Worm (Caenorhabditis elegans): Measurements from ENCODE around the gene Y58A7A.1.

Gene Y58A7A.1

ce11 chrV:5069440-5069839 is at the start of gene Y58A7A.1:
Y58A7A.1 (minus strand) TSS chrV:5069540.
- TF ChIP-seq tbx-37 (GFP tag; conservative IDR thresholded peaks at IDR 0.05): no peak
- no peak for TF ChIP-seq B0310.2 (tag; optimal IDR thresholded peaks at IDR 0.05)
- no peak for TF ChIP-seq ceh-36 (tag; optimal IDR thresholded peaks at IDR 0.05)

ce11 chrV:5119109-5119508 is 49.8 kb upstream of the Y58A7A.1 start, which contains the start of gene C04F5.9:
C04F5.9 (minus strand) TSS chrV:5119209.
- TF ChIP-seq ets-7 (tag; optimal IDR thresholded peaks at IDR 0.05) (no peak), tbx-11 (GFP tag; IDR thresholded peaks at IDR 0.05) (no peak), flt-1 (GFP tag; IDR thresholded peaks at IDR 0.05) (no peak), B0310.2 (tag; optimal IDR thresholded peaks at IDR 0.05) (no peak), tbx-37 (GFP tag; conservative IDR thresholded peaks at IDR 0.05) (no peak), ceh-36 (tag; optimal IDR thresholded peaks at IDR 0.05) (no peak), hnd-1 (tag; optimal IDR thresholded peaks at IDR 0.05) (no peak), hmg-4 (GFP tag; optimal IDR thresholded peaks at IDR 0.05) (no peak), scrt-1 (GFP tag; IDR thresholded peaks at IDR 0.05) (no peak), pes-1 (GFP tag; IDR thresholded peaks at IDR 0.05) (no peak)

ce11 chrV:5113654-5114053 is 44.3 kb upstream of the Y58A7A.1 start, which contains the start of gene C04F5.8:
C04F5.8 (minus strand) TSS chrV:5113754.
- no peak for TF ChIP-seq ets-7 (tag; optimal IDR thresholded peaks at IDR 0.05)
- no peak for TF ChIP-seq tra-4 (tag; optimal IDR thresholded peaks at IDR 0.05)
- TF ChIP-seq hnd-1 (tag; optimal IDR thresholded peaks at IDR 0.05): no peak
- no peak for TF ChIP-seq scrt-1 (GFP tag; IDR thresholded peaks at IDR 0.05)
- no peak for TF ChIP-seq hmg-4 (GFP tag; optimal IDR thresholded peaks at IDR 0.05)
- TF ChIP-seq pes-1 (GFP tag; IDR thresholded peaks at IDR 0.05): no peak
- no peak for TF ChIP-seq hmbx-1 (tag; optimal IDR thresholded peaks at IDR 0.05)
- no peak for TF ChIP-seq flt-1 (GFP tag; IDR thresholded peaks at IDR 0.05)
- TF ChIP-seq tbx-11 (GFP tag; IDR thresholded peaks at IDR 0.05): no peak
- TF ChIP-seq tbx-37 (GFP tag; conservative IDR thresholded peaks at IDR 0.05): no peak
- no peak for TF ChIP-seq ceh-36 (tag; optimal IDR thresholded peaks at IDR 0.05)

ce11 chrV:5110684-5111083 is 41.3 kb upstream of the Y58A7A.1 start, which contains the start of gene ugt-63:
ugt-63 (minus strand) TSS chrV:5110772.
- TF ChIP-seq hmbx-1 (tag; optimal IDR thresholded peaks at IDR 0.05) (no peak), ceh-13 (GFP tag; optimal IDR thresholded peaks at IDR 0.05) (no peak), tra-4 (tag; optimal IDR thresholded peaks at IDR 0.05) (no peak)

- TF ChIP-seq F13C5.2 (tag; optimal IDR thresholded peaks at IDR 0.05) (no peak), B0310.2 (tag; optimal IDR thresholded peaks at IDR 0.05) (no peak), tra-4 (tag; optimal IDR thresholded peaks at IDR 0.05) (no peak), hmg-4 (GFP tag; optimal IDR thresholded peaks at IDR 0.05) (no peak), aly-1 (tag; optimal IDR thresholded peaks at IDR 0.05) (no peak), scrt-1 (GFP tag; IDR thresholded peaks at IDR 0.05) (no peak), tbx-11 (GFP tag; IDR thresholded peaks at IDR 0.05) (no peak), hmbx-1 (tag; optimal IDR thresholded peaks at IDR 0.05) (no peak), flt-1 (GFP tag; IDR thresholded peaks at IDR 0.05) (no peak), pes-1 (GFP tag; IDR thresholded peaks at IDR 0.05) (no peak), sea-1 (GFP tag; conservative IDR thresholded peaks at IDR 0.05) (no peak), tbx-37 (GFP tag; conservative IDR thresholded peaks at IDR 0.05) (no peak), ceh-13 (GFP tag; optimal IDR thresholded peaks at IDR 0.05) (no peak), ama-1 (optimal IDR thresholded peaks at IDR 0.05) (no peak), hnd-1 (tag; optimal IDR thresholded peaks at IDR 0.05) (no peak), ceh-36 (tag; optimal IDR thresholded peaks at IDR 0.05) (no peak)
These were observed 38.5 kb upstream of the Y58A7A.1 start, which contains the start of gene srab-3 for ce11 chrV:5107816-5108215. srab-3 (minus strand) TSS chrV:5107916.

- TF ChIP-seq hnd-1 (tag; optimal IDR thresholded peaks at IDR 0.05): no peak
- no peak for TF ChIP-seq ets-7 (tag; optimal IDR thresholded peaks at IDR 0.05)
- TF ChIP-seq tbx-37 (GFP tag; conservative IDR thresholded peaks at IDR 0.05): no peak
These were observed 35.6 kb upstream of the Y58A7A.1 start, which contains the start of gene srab-2 for ce11 chrV:5104934-5105333. srab-2 (minus strand) TSS chrV:5105034.

ce11 chrV:5102017-5102416 is 32.7 kb upstream of the Y58A7A.1 start, which contains the start of gene srab-1:
srab-1 (minus strand) TSS chrV:5102117.
- no peak for TF ChIP-seq B0310.2 (tag; optimal IDR thresholded peaks at IDR 0.05)
- TF ChIP-seq aly-1 (tag; optimal IDR thresholded peaks at IDR 0.05): no peak
- no peak for TF ChIP-seq hnd-1 (tag; optimal IDR thresholded peaks at IDR 0.05)
- no peak for TF ChIP-seq tbx-11 (GFP tag; IDR thresholded peaks at IDR 0.05)
- no peak for TF ChIP-seq ama-1 (optimal IDR thresholded peaks at IDR 0.05)
- TF ChIP-seq ets-7 (tag; optimal IDR thresholded peaks at IDR 0.05): no peak
- no peak for TF ChIP-seq hmg-4 (GFP tag; optimal IDR thresholded peaks at IDR 0.05)
- TF ChIP-seq pes-1 (GFP tag; IDR thresholded peaks at IDR 0.05): no peak
- TF ChIP-seq tra-4 (tag; optimal IDR thresholded peaks at IDR 0.05): no peak

- TF ChIP-seq F13C5.2 (tag; optimal IDR thresholded peaks at IDR 0.05): no peak
- TF ChIP-seq tbx-37 (GFP tag; conservative IDR thresholded peaks at IDR 0.05): no peak
- no peak for TF ChIP-seq sea-1 (GFP tag; conservative IDR thresholded peaks at IDR 0.05)
- no peak for TF ChIP-seq scrt-1 (GFP tag; IDR thresholded peaks at IDR 0.05)
- TF ChIP-seq hmg-4 (GFP tag; optimal IDR thresholded peaks at IDR 0.05): no peak
- no peak for TF ChIP-seq hmbx-1 (tag; optimal IDR thresholded peaks at IDR 0.05)
- no peak for TF ChIP-seq tra-4 (tag; optimal IDR thresholded peaks at IDR 0.05)
- TF ChIP-seq ceh-36 (tag; optimal IDR thresholded peaks at IDR 0.05): no peak
- no peak for TF ChIP-seq hnd-1 (tag; optimal IDR thresholded peaks at IDR 0.05)
- TF ChIP-seq flt-1 (GFP tag; IDR thresholded peaks at IDR 0.05): no peak
- no peak for TF ChIP-seq pes-1 (GFP tag; IDR thresholded peaks at IDR 0.05)
These were observed 29.6 kb upstream of the Y58A7A.1 start, which contains the start of gene unc-46 for ce11 chrV:5098925-5099324. unc-46 (minus strand) TSS chrV:5099025.
